Worm (Caenorhabditis elegans): ENCODE data around the gene ZK185.5.

The ZK185.5 gene

DNA sequence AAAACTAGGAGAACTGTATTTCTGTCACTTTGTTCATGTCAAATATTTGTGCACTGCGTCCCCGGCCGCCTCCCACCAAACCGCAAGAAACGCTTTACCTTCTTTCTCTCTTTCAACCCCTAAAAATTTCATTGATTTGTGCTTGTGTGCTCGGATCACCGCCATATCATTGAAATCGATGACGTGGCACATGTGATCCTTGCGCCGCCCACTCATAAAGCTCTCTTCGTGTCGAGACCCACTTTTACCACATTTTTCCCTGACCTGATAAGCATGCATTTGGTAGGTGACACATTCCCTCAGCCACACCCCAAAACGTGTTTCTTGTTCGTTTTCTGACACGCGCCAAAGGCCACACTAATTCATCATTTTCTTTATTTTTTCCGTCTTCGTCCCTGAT lies 12.0 kb upstream of the ZK185.5 start (continued):
- no peak for TF ChIP-seq F52B5.7 (tag; optimal IDR thresholded peaks at IDR 0.05)
- no peak for TF ChIP-seq aptf-3 (GFP tag; IDR thresholded peaks at IDR 0.05)
- TF ChIP-seq Y95B8A.8 (GFP tag; IDR thresholded peaks at IDR 0.05) = no peak
- TF ChIP-seq let-526 (GFP tag; IDR thresholded peaks at IDR 0.05) = no peak
- no peak for TF ChIP-seq ama-1 (optimal IDR thresholded peaks at IDR 0.05)
- TF ChIP-seq ama-1 (GFP tag; optimal IDR thresholded peaks at IDR 0.05) = no peak
- TF ChIP-seq unc-130 (GFP tag; optimal IDR thresholded peaks at IDR 0.05) = no peak
- TF ChIP-seq D2030.7 (GFP tag; IDR thresholded peaks at IDR 0.05) = no peak
- no peak for TF ChIP-seq cebp-1 (GFP tag; IDR thresholded peaks at IDR 0.05)
- TF ChIP-seq cebp-1 (tag; optimal IDR thresholded peaks at IDR 0.05) = peak; percentile 44
- no peak for TF ChIP-seq ceh-91 (GFP tag; IDR thresholded peaks at IDR 0.05)
- peak; percentile 26 for TF ChIP-seq nhr-90 (tag; optimal IDR thresholded peaks at IDR 0.05)
- no peak for TF ChIP-seq ceh-100 (GFP tag; IDR thresholded peaks at IDR 0.05)
- peak; percentile 70 for TF ChIP-seq dox-1 (GFP tag; IDR thresholded peaks at IDR 0.05)
- no peak for TF ChIP-seq nhr-27 (tag; optimal IDR thresholded peaks at IDR 0.05)
- TF ChIP-seq F55B11.4 (tag; optimal IDR thresholded peaks at IDR 0.05; ENCODE audit: borderline replicate concordance, insufficient read depth) = no peak
- TF ChIP-seq sptf-2 (GFP tag; optimal IDR thresholded peaks at IDR 0.05) = no peak
- TF ChIP-seq B0336.3 (GFP tag; IDR thresholded peaks at IDR 0.05) = peak; percentile 35; the same call in 1 of the 2 replicates
- TF ChIP-seq unc-62 (GFP tag; optimal IDR thresholded peaks at IDR 0.05) = no peak
- no peak for TF ChIP-seq athp-1 (tag; optimal IDR thresholded peaks at IDR 0.05)
- TF ChIP-seq snpc-4 (GFP tag; optimal IDR thresholded peaks at IDR 0.05) = no peak
- no peak for TF ChIP-seq snpc-4 (tag; optimal IDR thresholded peaks at IDR 0.05)
- TF ChIP-seq madf-10 (tag; optimal IDR thresholded peaks at IDR 0.05) = no peak
- no peak for TF ChIP-seq F37B4.10 (GFP tag; IDR thresholded peaks at IDR 0.05)
- peak; percentile 93 for TF ChIP-seq nhr-80 (tag; optimal IDR thresholded peaks at IDR 0.05)
- no peak for TF ChIP-seq mel-28 (tag; optimal IDR thresholded peaks at IDR 0.05; ENCODE audit: borderline replicate concordance)
- no peak for TF ChIP-seq hsf-1 (GFP tag; IDR thresholded peaks at IDR 0.05)

DNA sequence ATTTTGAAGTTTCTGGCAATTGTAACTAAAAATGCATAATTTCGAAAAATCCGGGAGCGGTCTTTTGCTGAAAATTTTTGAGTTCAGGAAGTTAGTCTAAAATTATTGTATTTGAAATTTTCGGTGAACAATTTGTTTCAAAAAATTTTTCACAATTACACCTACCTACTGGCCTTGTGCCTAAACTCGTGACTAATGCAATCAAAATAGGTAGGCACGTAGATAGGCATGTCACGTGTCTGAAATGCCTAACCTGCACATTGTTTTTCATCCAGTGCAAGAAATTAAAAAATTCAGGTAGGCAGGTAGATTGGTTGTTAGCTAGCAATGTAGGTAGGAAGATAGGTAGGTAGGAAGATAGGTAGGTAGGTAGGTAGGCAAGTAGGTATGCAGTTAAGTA lies 11.4 kb upstream of the ZK185.5 start:
- TF ChIP-seq snpc-3.4 (tag; optimal IDR thresholded peaks at IDR 0.05) = no peak
- no peak for TF ChIP-seq F37B4.10 (GFP tag; IDR thresholded peaks at IDR 0.05)
- no peak for TF ChIP-seq ccch-3 (GFP tag; optimal IDR thresholded peaks at IDR 0.05)
- TF ChIP-seq nhr-90 (tag; optimal IDR thresholded peaks at IDR 0.05) = no peak
- no peak for TF ChIP-seq aptf-2 (GFP tag; conservative IDR thresholded peaks at IDR 0.05)
- no peak for TF ChIP-seq zim-3 (tag; optimal IDR thresholded peaks at IDR 0.05)
- no peak for TF ChIP-seq B0336.3 (GFP tag; IDR thresholded peaks at IDR 0.05)
- TF ChIP-seq athp-1 (tag; optimal IDR thresholded peaks at IDR 0.05) = no peak
- TF ChIP-seq egl-44 (GFP tag; IDR thresholded peaks at IDR 0.05) = no peak
- no peak for TF ChIP-seq hlh-26 (GFP tag; conservative IDR thresholded peaks at IDR 0.05)
- no peak for TF ChIP-seq mes-4 (tag; optimal IDR thresholded peaks at IDR 0.05)
- no peak for TF ChIP-seq B0019.2 (GFP tag; conservative IDR thresholded peaks at IDR 0.05)
- TF ChIP-seq aptf-3 (GFP tag; IDR thresholded peaks at IDR 0.05) = no peak
- no peak for TF ChIP-seq F33H1.4 (GFP tag; IDR thresholded peaks at IDR 0.05)
- TF ChIP-seq hmg-1.2 (GFP tag; IDR thresholded peaks at IDR 0.05) = no peak
- TF ChIP-seq B0261.1 (tag; optimal IDR thresholded peaks at IDR 0.05) = no peak

DNA sequence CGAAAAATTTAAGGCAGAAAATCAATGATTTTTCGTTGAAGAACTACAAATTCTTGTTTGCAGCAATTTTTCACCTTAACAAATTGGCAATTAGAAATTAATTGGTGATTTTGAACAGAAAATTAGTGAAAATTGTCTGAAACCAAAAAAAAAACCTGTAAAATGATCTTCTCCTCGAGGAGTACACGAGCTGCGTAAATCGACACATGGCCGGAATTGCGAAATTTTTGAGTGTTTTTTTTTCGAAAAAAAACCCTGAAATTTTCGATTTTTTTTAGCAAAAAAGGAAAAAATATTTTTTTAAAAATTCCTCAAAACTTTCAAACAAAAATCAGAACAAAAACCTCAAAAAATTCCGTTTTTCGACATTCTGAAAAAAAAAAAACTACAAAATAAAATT lies 5.8 kb upstream of the ZK185.5 start:
- no peak for TF ChIP-seq cebp-1 (GFP tag; IDR thresholded peaks at IDR 0.05)
- peak; percentile 67 for TF ChIP-seq cebp-1 (tag; optimal IDR thresholded peaks at IDR 0.05)
- TF ChIP-seq nfyb-1 (GFP tag; IDR thresholded peaks at IDR 0.05) = no peak

Measured in whole organism, young adult.